Fruit fly (Drosophila melanogaster): ENCODE measurements around the gene ZC3H3.
A peak's percentile ranks its signal among the peaks of the same experiment; 100 is the strongest.

Gene ZC3H3

dm6 chr3L:8457866-8458766, 51.4 kb downstream of the ZC3H3 start (continued):
- TF ChIP-seq knrl (GFP tag; IDR thresholded peaks at IDR 0.05; ENCODE audit: partially characterized antibody) (no peak), CG18262 (tag; optimal IDR thresholded peaks at IDR 0.05) (peak; percentile 99), sisA (GFP tag; IDR thresholded peaks at IDR 0.05) (peak; percentile 99), pb (GFP tag; optimal IDR thresholded peaks at IDR 0.05) (peak; percentile 95), fd64A (GFP tag; optimal IDR thresholded peaks at IDR 0.05) (peak; percentile 99), Sox102F (GFP tag; optimal IDR thresholded peaks at IDR 0.05) (peak; percentile 100), Bgb (GFP tag; IDR thresholded peaks at IDR 0.05; ENCODE audit: partially characterized antibody) (peak; percentile 39; the same call in 1 of the 2 replicates), CG10462 (GFP tag; optimal IDR thresholded peaks at IDR 0.05) (peak; percentile 97), Blimp-1 (GFP tag; optimal IDR thresholded peaks at IDR 0.05) (peak; percentile 99), Gsc (GFP tag; IDR thresholded peaks at IDR 0.05) (peak; percentile 94; the same call in 1 of the 2 replicates)
